Worm (Caenorhabditis elegans): Measurements from ENCODE around the gene ucr-1.

The ucr-1 gene

DNA sequence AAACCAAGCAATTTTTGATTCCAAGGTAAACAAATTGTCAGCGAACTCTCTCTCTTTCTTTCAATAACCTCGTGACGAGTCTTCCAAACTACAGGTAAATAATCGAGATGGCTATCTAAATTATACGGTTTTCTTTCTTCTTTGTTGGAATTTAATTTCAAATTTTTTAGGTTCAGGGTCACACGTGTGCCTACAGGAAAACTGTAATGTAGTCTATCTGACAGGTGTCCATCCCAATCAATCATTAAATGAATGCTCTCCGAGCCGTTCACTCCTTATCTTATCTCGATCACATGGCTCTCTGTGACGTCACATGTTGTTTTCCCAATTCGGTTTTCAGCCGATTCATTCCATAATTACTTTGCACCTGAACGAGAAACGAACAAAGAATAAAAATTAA lies 38.8 kb upstream of the ucr-1 start (continued):
- TF ChIP-seq him-1 (tag; optimal IDR thresholded peaks at IDR 0.05) (no peak), tlf-1 (GFP tag; optimal IDR thresholded peaks at IDR 0.05) (peak; percentile 48), madf-3 (GFP tag; IDR thresholded peaks at IDR 0.05) (no peak), nhr-27 (tag; optimal IDR thresholded peaks at IDR 0.05) (no peak), T07F8.4 (tag; optimal IDR thresholded peaks at IDR 0.05) (no peak), ama-1 (optimal IDR thresholded peaks at IDR 0.05) (no peak), ama-1 (GFP tag; optimal IDR thresholded peaks at IDR 0.05) (no peak), madf-6 (GFP tag; IDR thresholded peaks at IDR 0.05) (peak; percentile 11; the same call in 1 of the 2 replicates), B0019.2 (GFP tag; conservative IDR thresholded peaks at IDR 0.05) (no peak), nfya-1 (tag; optimal IDR thresholded peaks at IDR 0.05; ENCODE audit: borderline replicate concordance, insufficient read depth) (no peak), F10E7.11 (tag; optimal IDR thresholded peaks at IDR 0.05) (no peak), mcd-1 (GFP tag; IDR thresholded peaks at IDR 0.05) (peak; percentile 23; the same call in 1 of the 2 replicates), ceh-91 (GFP tag; IDR thresholded peaks at IDR 0.05) (no peak), Y53F4B.3 (GFP tag; IDR thresholded peaks at IDR 0.05) (no peak), lsy-27 (tag; optimal IDR thresholded peaks at IDR 0.05; ENCODE audit: borderline replicate concordance, insufficient read depth) (no peak), ZK185.1 (tag; optimal IDR thresholded peaks at IDR 0.05; ENCODE audit: poor library complexity, severe bottlenecking) (no peak), lin-54 (GFP tag; optimal IDR thresholded peaks at IDR 0.05) (peak; percentile 30), zfh-2 (GFP tag; conservative IDR thresholded peaks at IDR 0.05) (no peak), nfya-2 (GFP tag; IDR thresholded peaks at IDR 0.05) (no peak), rcor-1 (GFP tag; IDR thresholded peaks at IDR 0.05) (no peak), lsl-1 (GFP tag; optimal IDR thresholded peaks at IDR 0.05) (no peak), ccch-3 (GFP tag; optimal IDR thresholded peaks at IDR 0.05) (no peak), K12H6.12 (tag; optimal IDR thresholded peaks at IDR 0.05) (no peak), xnd-1 (tag; optimal IDR thresholded peaks at IDR 0.05) (no peak), cebp-2 (GFP tag; IDR thresholded peaks at IDR 0.05) (no peak), nfyb-1 (GFP tag; IDR thresholded peaks at IDR 0.05) (peak; percentile 79), egl-18 (GFP tag; IDR thresholded peaks at IDR 0.05) (no peak), nhr-120 (GFP tag; IDR thresholded peaks at IDR 0.05) (no peak), let-607 (tag; optimal IDR thresholded peaks at IDR 0.05) (peak; percentile 13 to 83)

DNA sequence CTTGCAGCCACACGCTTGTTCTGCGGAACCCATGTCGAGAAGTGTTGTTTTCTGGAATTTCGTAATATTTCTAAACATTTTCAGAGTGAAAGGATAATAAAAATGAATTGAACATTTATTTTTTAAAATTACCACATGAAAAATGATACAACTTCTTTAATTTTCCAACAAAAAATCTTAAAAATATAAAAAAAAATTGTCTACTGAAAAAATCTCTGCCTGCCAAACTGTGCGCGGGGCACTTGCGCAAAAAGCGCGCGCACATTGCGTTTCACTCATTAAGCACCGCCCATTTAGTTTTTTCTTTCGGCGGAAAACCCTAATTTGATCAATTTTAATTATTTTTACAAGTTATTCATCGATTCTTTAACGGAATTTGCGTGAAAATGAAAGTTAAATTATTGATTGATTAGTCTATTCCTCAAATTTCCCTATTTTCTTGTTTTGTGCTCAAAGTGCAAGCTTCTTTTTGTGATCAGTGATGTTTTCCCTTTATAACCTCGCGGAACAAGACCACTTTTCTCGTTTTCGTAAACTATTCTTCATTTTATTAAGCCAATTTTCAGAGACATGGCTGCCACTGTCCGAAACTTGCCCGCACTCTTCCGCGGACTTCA lies 36.9 kb upstream of the ucr-1 start, which contains the start of the genes nmad-1 and hach-1:
TSS of gene nmad-1 (minus strand) at position 51 of the 617 bp plus-strand sequence.
TSS of gene hach-1 (plus strand) at position 567 of the 617 bp plus-strand sequence.
- no peak for TF ChIP-seq T26A5.8 (tag; optimal IDR thresholded peaks at IDR 0.05)
- TF ChIP-seq ztf-25 (GFP tag; IDR thresholded peaks at IDR 0.05), result 0 out of 2 replicates have a peak, but pooled peaks have one; percentile 12
- peak; percentile 36 for TF ChIP-seq efl-1 (GFP tag; optimal IDR thresholded peaks at IDR 0.05)
- peak; percentile 37; the same call in 1 of the 2 replicates for TF ChIP-seq lir-1 (GFP tag; conservative IDR thresholded peaks at IDR 0.05)
- no peak for TF ChIP-seq ceh-79 (tag; optimal IDR thresholded peaks at IDR 0.05)
- TF ChIP-seq ceh-100 (GFP tag; IDR thresholded peaks at IDR 0.05), result peak; percentile 63; the same call in 1 of the 2 replicates
- TF ChIP-seq F10E7.11 (tag; optimal IDR thresholded peaks at IDR 0.05), result peak; percentile 19
- no peak for TF ChIP-seq C17E4.6 (GFP tag; IDR thresholded peaks at IDR 0.05)
- 0 out of 2 replicates have a peak, but pooled peaks have one; percentile 41 for TF ChIP-seq lin-26 (GFP tag; IDR thresholded peaks at IDR 0.05)
- TF ChIP-seq cebp-1 (GFP tag; IDR thresholded peaks at IDR 0.05), result no peak
- TF ChIP-seq cebp-1 (tag; optimal IDR thresholded peaks at IDR 0.05), result peak; percentile 83
- TF ChIP-seq F37B4.10 (GFP tag; IDR thresholded peaks at IDR 0.05), result no peak
- TF ChIP-seq nfya-1 (tag; optimal IDR thresholded peaks at IDR 0.05; ENCODE audit: borderline replicate concordance, insufficient read depth), result no peak
- TF ChIP-seq aptf-2 (GFP tag; conservative IDR thresholded peaks at IDR 0.05), result no peak
- TF ChIP-seq xnd-1 (tag; optimal IDR thresholded peaks at IDR 0.05), result peak; percentile 27
- TF ChIP-seq madf-3 (GFP tag; IDR thresholded peaks at IDR 0.05), result no peak
- peak; percentile 53; the same call in 1 of the 2 replicates for TF ChIP-seq attf-3 (GFP tag; conservative IDR thresholded peaks at IDR 0.05)
- no peak for TF ChIP-seq ceh-91 (GFP tag; IDR thresholded peaks at IDR 0.05)
- TF ChIP-seq mes-4 (tag; optimal IDR thresholded peaks at IDR 0.05), result no peak
- peak; percentile 90 for TF ChIP-seq ekl-4 (GFP tag; IDR thresholded peaks at IDR 0.05)
- no peak for TF ChIP-seq sdz-38 (tag; optimal IDR thresholded peaks at IDR 0.05)
- TF ChIP-seq egrh-3 (GFP tag; IDR thresholded peaks at IDR 0.05), result peak; percentile 32; the same call in 1 of the 2 replicates
- TF ChIP-seq nhr-179 (tag; optimal IDR thresholded peaks at IDR 0.05), result no peak
- TF ChIP-seq bed-1 (GFP tag; IDR thresholded peaks at IDR 0.05), result no peak
